Fruit fly (Drosophila melanogaster) whole organism, embryonic: ENCODE measurements around the gene HIPP1.

Experiments
- BtbVII ChIP-seq: fragments of 200-800 bp; sonication (Bioruptor generic); optimal IDR thresholded peaks from 3 replicates; lab custom pipeline; 2017; ENCODE audit warnings: missing biosample characterization, mild to moderate bottlenecking, missing genetic modification characterization
- Bteb2 ChIP-seq: fragments of 200-800 bp; sonication (Bioruptor generic); optimal IDR thresholded peaks from 2 replicates; lab custom pipeline; 2016; ENCODE audit warnings: missing biosample characterization, missing genetic modification characterization
- CG10274 ChIP-seq: fragments of 200-800 bp; sonication (Bioruptor generic); optimal IDR thresholded peaks from 3 replicates; lab custom pipeline; 2017; ENCODE audit warnings: missing biosample characterization, mild to moderate bottlenecking, missing genetic modification characterization
- CG11247 ChIP-seq: fragments of 200-800 bp; sonication (Bioruptor generic); IDR thresholded peaks from 2 replicates; pipeline ENCODE4 v1.3.6; 2022; ENCODE audit warnings: missing biosample characterization, missing genetic modification characterization
- CG11696 ChIP-seq: fragments of 200-800 bp; sonication (Bioruptor generic); IDR thresholded peaks from 2 replicates; pipeline ENCODE4 v1.3.6; 2022; ENCODE audit warnings: missing biosample characterization, missing genetic modification characterization
- CG12104 ChIP-seq: fragments of 200-800 bp; sonication (Bioruptor generic); optimal IDR thresholded peaks from 3 replicates; lab custom pipeline; 2016; ENCODE audit warnings: missing biosample characterization, missing genetic modification characterization
- CG12155 ChIP-seq: fragments of 200-800 bp; sonication (Bioruptor generic); optimal IDR thresholded peaks from 3 replicates; lab custom pipeline; 2016; ENCODE audit warnings: missing biosample characterization, missing genetic modification characterization
- CG12299 ChIP-seq: fragments of 200-800 bp; sonication (Bioruptor generic); optimal IDR thresholded peaks from 2 replicates; lab custom pipeline; 2018; ENCODE audit warnings: missing biosample characterization, mild to moderate bottlenecking, missing genetic modification characterization
- CG12769 ChIP-seq: fragments of 200-800 bp; sonication (Bioruptor generic); optimal IDR thresholded peaks from 2 replicates; lab custom pipeline; 2019; ENCODE audit warnings: missing biosample characterization, mild to moderate bottlenecking, missing genetic modification characterization, moderate library complexity
- CG12942 ChIP-seq: fragments of 200-800 bp; sonication (Bioruptor generic); optimal IDR thresholded peaks from 3 replicates; lab custom pipeline; 2016; ENCODE audit warnings: missing biosample characterization, missing genetic modification characterization
- CG13775 ChIP-seq: fragments of 200-800 bp; sonication (Bioruptor generic); optimal IDR thresholded peaks from 3 replicates; lab custom pipeline; 2017; ENCODE audit warnings: missing biosample characterization, mild to moderate bottlenecking, missing genetic modification characterization
- CG14860 ChIP-seq: fragments of 200-800 bp; sonication (Bioruptor generic); IDR thresholded peaks from 3 replicates; pipeline ENCODE4 v1.3.6; 2022; ENCODE audit warnings: missing biosample characterization, missing genetic modification characterization; ENCODE audit not compliant: partially characterized antibody
- CG1529 ChIP-seq: fragments of 200-800 bp; sonication (Bioruptor generic); optimal IDR thresholded peaks from 3 replicates; lab custom pipeline; 2018; ENCODE audit warnings: missing biosample characterization, missing genetic modification characterization
- CG2712 ChIP-seq: fragments of 200-800 bp; optimal IDR thresholded peaks from 3 replicates; lab custom pipeline; 2019; ENCODE audit warnings: missing biosample characterization, mild to moderate bottlenecking, missing genetic modification characterization, moderate library complexity
- CG31224 ChIP-seq: fragments of 200-800 bp; sonication (Bioruptor generic); IDR thresholded peaks from 2 replicates; pipeline ENCODE4 v1.3.6; 2022; ENCODE audit warnings: missing biosample characterization, missing genetic modification characterization
- CG32532 ChIP-seq: fragments of 200-800 bp; sonication (Bioruptor generic); IDR thresholded peaks from 2 replicates; pipeline ENCODE4 v1.3.6; 2022; ENCODE audit warnings: missing biosample characterization, missing genetic modification characterization
- CG3726 ChIP-seq: fragments of 200-800 bp; sonication (Bioruptor generic); IDR thresholded peaks from 3 replicates; pipeline ENCODE4, ENCODE4 v1.3.6; 2022; ENCODE audit warnings: missing biosample characterization, missing genetic modification characterization
- CG4730 ChIP-seq: fragments of 200-800 bp; sonication (Bioruptor generic); IDR thresholded peaks from 2 replicates; pipeline ENCODE4 v1.3.6; 2022; ENCODE audit warnings: missing biosample characterization, missing genetic modification characterization
- CG7928 ChIP-seq: fragments of 200-800 bp; sonication (Bioruptor generic); optimal IDR thresholded peaks from 2 replicates; lab custom pipeline; 2017; ENCODE audit warnings: missing biosample characterization, mild to moderate bottlenecking, missing genetic modification characterization
- CG9437 ChIP-seq: fragments of 200-800 bp; sonication (Bioruptor generic); optimal IDR thresholded peaks from 2 replicates; lab custom pipeline; 2018; ENCODE audit warnings: missing biosample characterization, mild to moderate bottlenecking, missing genetic modification characterization
- CG9797 ChIP-seq: fragments of 200-800 bp; sonication (Bioruptor generic); optimal IDR thresholded peaks from 3 replicates; lab custom pipeline; 2018; ENCODE audit warnings: missing biosample characterization, mild to moderate bottlenecking, missing genetic modification characterization
- CoRest ChIP-seq: fragments of 200-800 bp; sonication (Bioruptor generic); optimal IDR thresholded peaks from 3 replicates; lab custom pipeline; 2018; ENCODE audit warnings: missing biosample characterization, mild to moderate bottlenecking, missing genetic modification characterization, moderate library complexity
- Dek ChIP-seq: fragments of 200-800 bp; sonication (Bioruptor generic); optimal IDR thresholded peaks from 3 replicates; lab custom pipeline; 2019; ENCODE audit warnings: missing biosample characterization, mild to moderate bottlenecking, missing genetic modification characterization, moderate library complexity
- HHEX ChIP-seq: fragments of 200-800 bp; sonication (Bioruptor generic); optimal IDR thresholded peaks from 3 replicates; lab custom pipeline; 2017; ENCODE audit warnings: missing biosample characterization, mild to moderate bottlenecking, missing genetic modification characterization, missing genetic modification reagents
- Hr51 ChIP-seq, 2 experiments: fragments of 200-800 bp; sonication (Bioruptor generic); optimal IDR thresholded peaks; 2 replicates in 1 of 2; 3 replicates in 1 of 2; lab custom pipeline; 2016 to 2018; ENCODE audit warnings: missing biosample characterization in 2 of 2, missing genetic modification characterization in 2 of 2, mild to moderate bottlenecking in 1 of 2, moderate library complexity in 1 of 2
- Jarid2 ChIP-seq: fragments of 200-800 bp; sonication (Bioruptor generic); optimal IDR thresholded peaks from 3 replicates; lab custom pipeline; 2017; ENCODE audit warnings: mild to moderate bottlenecking, missing biosample characterization, missing genetic modification reagents, missing genetic modification characterization
- Nf-YC ChIP-seq: fragments of 200-800 bp; optimal IDR thresholded peaks from 3 replicates; lab custom pipeline; 2019; ENCODE audit warnings: missing biosample characterization, mild to moderate bottlenecking, missing genetic modification characterization, moderate library complexity
- Oli ChIP-seq: fragments of 200-800 bp; sonication (Bioruptor generic); optimal IDR thresholded peaks from 2 replicates; lab custom pipeline; 2018; ENCODE audit warnings: missing biosample characterization, mild to moderate bottlenecking, missing genetic modification characterization, moderate library complexity
- abd-A ChIP-seq: fragments of 200-800 bp; sonication (Bioruptor generic); optimal IDR thresholded peaks from 3 replicates; lab custom pipeline; 2019; ENCODE audit warnings: missing biosample characterization, mild to moderate bottlenecking, missing genetic modification characterization, moderate library complexity
- bab2 ChIP-seq: fragments of 200-800 bp; sonication (Bioruptor generic); optimal IDR thresholded peaks from 2 replicates; lab custom pipeline; 2016; ENCODE audit warnings: missing biosample characterization, missing genetic modification characterization
- crp ChIP-seq, 2 experiments: fragments of 200-800 bp; sonication (Bioruptor generic); optimal IDR thresholded peaks; 2 replicates in 1 of 2; 3 replicates in 1 of 2; lab custom pipeline; 2017; ENCODE audit warnings: missing biosample characterization in 2 of 2, missing genetic modification characterization in 2 of 2, mild to moderate bottlenecking in 1 of 2, moderate library complexity in 1 of 2
- da ChIP-seq: fragments of 200-800 bp; sonication (Bioruptor generic); optimal IDR thresholded peaks from 2 replicates; lab custom pipeline; 2016; ENCODE audit warnings: missing biosample characterization, missing genetic modification characterization
- dm ChIP-seq: fragments of 200-800 bp; sonication (Bioruptor generic); optimal IDR thresholded peaks from 3 replicates; lab custom pipeline; 2016; ENCODE audit warnings: missing biosample characterization, missing genetic modification characterization
- ftz-f1 ChIP-seq: fragments of 200-800 bp; sonication (Bioruptor generic); optimal IDR thresholded peaks from 2 replicates; lab custom pipeline; 2016; ENCODE audit warnings: missing biosample characterization, missing genetic modification characterization
- ham ChIP-seq: fragments of 200-800 bp; sonication (Bioruptor generic); IDR thresholded peaks from 2 replicates; pipeline ENCODE4 v1.3.6; 2022; ENCODE audit warnings: missing biosample characterization, missing genetic modification characterization
- hb ChIP-seq: fragments of 200-800 bp; sonication (Bioruptor generic); IDR thresholded peaks from 3 replicates; pipeline ENCODE4 v1.3.6; 2022; ENCODE audit warnings: missing biosample characterization, missing genetic modification characterization; ENCODE audit not compliant: partially characterized antibody
- ind ChIP-seq: fragments of 200-800 bp; sonication (Bioruptor generic); optimal IDR thresholded peaks from 3 replicates; lab custom pipeline; 2016; ENCODE audit warnings: missing biosample characterization, missing genetic modification characterization
- inv ChIP-seq: fragments of 200-800 bp; sonication (Bioruptor generic); IDR thresholded peaks from 2 replicates; pipeline ENCODE4 v1.3.6; 2022; ENCODE audit warnings: missing biosample characterization, missing genetic modification characterization; ENCODE audit not compliant: partially characterized antibody
- jumu ChIP-seq: fragments of 200-800 bp; sonication (Bioruptor generic); optimal IDR thresholded peaks from 3 replicates; lab custom pipeline; 2016; ENCODE audit warnings: missing biosample characterization, missing genetic modification characterization
- lmd ChIP-seq: fragments of 200-800 bp; sonication (Bioruptor generic); IDR thresholded peaks from 2 replicates; pipeline ENCODE4 v1.3.6; 2022; ENCODE audit warnings: missing biosample characterization, missing genetic modification characterization
- nau ChIP-seq: fragments of 200-800 bp; sonication (Bioruptor generic); optimal IDR thresholded peaks from 3 replicates; lab custom pipeline; 2017; ENCODE audit warnings: missing biosample characterization, mild to moderate bottlenecking, missing genetic modification characterization, missing genetic modification reagents
- pzg ChIP-seq: fragments of 200-800 bp; sonication (Bioruptor generic); optimal IDR thresholded peaks from 3 replicates; lab custom pipeline; 2018; ENCODE audit warnings: missing biosample characterization, mild to moderate bottlenecking, missing genetic modification characterization, moderate library complexity
- sim ChIP-seq: fragments of 200-800 bp; sonication (Bioruptor generic); IDR thresholded peaks from 2 replicates; pipeline ENCODE4 v1.3.6; 2022; ENCODE audit warnings: missing biosample characterization, missing genetic modification characterization
- tna ChIP-seq: fragments of 200-800 bp; sonication (Bioruptor generic); IDR thresholded peaks from 2 replicates; pipeline ENCODE4 v1.3.6; 2022; ENCODE audit warnings: missing biosample characterization, missing genetic modification characterization; ENCODE audit not compliant: partially characterized antibody
- tup ChIP-seq: fragments of 200-800 bp; sonication (Bioruptor generic); optimal IDR thresholded peaks from 2 replicates; lab custom pipeline; 2016; ENCODE audit warnings: missing biosample characterization, mild to moderate bottlenecking, missing genetic modification characterization, moderate library complexity
- unpg ChIP-seq: fragments of 200-800 bp; sonication (Bioruptor generic); optimal IDR thresholded peaks from 3 replicates; lab custom pipeline; 2018; ENCODE audit warnings: missing biosample characterization, mild to moderate bottlenecking, missing genetic modification characterization, moderate library complexity
- z ChIP-seq: fragments of 200-800 bp; sonication (Bioruptor generic); IDR thresholded peaks from 3 replicates; pipeline ENCODE4 v1.3.6; 2022; ENCODE audit warnings: missing biosample characterization, missing genetic modification characterization
- zen ChIP-seq: fragments of 200-800 bp; sonication (Bioruptor generic); optimal IDR thresholded peaks from 3 replicates; lab custom pipeline; 2018; ENCODE audit warnings: missing biosample characterization, mild to moderate bottlenecking, missing genetic modification characterization, moderate library complexity

HIPP1 gene

dm6 chr3L:20777496-20777895 lies 32.0 kb upstream of the HIPP1 start (continued):
- TF ChIP-seq CG11247, result no peak
- no peak for TF ChIP-seq CG10274 (GFP tag; lab: Kevin White, UChicago)
- no peak for TF ChIP-seq CG3726 (GFP tag; lab: Robert Waterston, UW)
- TF ChIP-seq pzg (GFP tag; lab: Kevin White, UChicago), result no peak
- TF ChIP-seq CG11696 (GFP tag; lab: Robert Waterston, UW), result no peak
- no peak for TF ChIP-seq CG12299 (tag; lab: Kevin White, UChicago)
- no peak for TF ChIP-seq tna
- TF ChIP-seq CG31224 (GFP tag; lab: Robert Waterston, UW), result no peak
- no peak for TF ChIP-seq CG9437 (GFP tag; lab: Kevin White, UChicago)
- no peak for TF ChIP-seq CG12104 (GFP tag; lab: Kevin White, UChicago)
- no peak for TF ChIP-seq abd-A (tag; lab: Kevin White, UChicago)
- TF ChIP-seq CG13775 (GFP tag; lab: Kevin White, UChicago), result no peak
- TF ChIP-seq dm (GFP tag; lab: Kevin White, UChicago), result no peak
- TF ChIP-seq HHEX (GFP tag; lab: Kevin White, UChicago), result no peak
- TF ChIP-seq z (GFP tag; lab: Robert Waterston, UW), result no peak
- TF ChIP-seq CG9797 (GFP tag; lab: Kevin White, UChicago), result no peak
- TF ChIP-seq Bteb2 (GFP tag; lab: Kevin White, UChicago), result no peak
- no peak for TF ChIP-seq tup (GFP tag; lab: Kevin White, UChicago)
- no peak for TF ChIP-seq CG12769 (tag; lab: Kevin White, UChicago)
- no peak for TF ChIP-seq Hr51 (GFP tag; optimal IDR thresholded peaks at IDR 0.05; lab: Kevin White, UChicago)

- TF ChIP-seq hb (GFP tag; lab: Robert Waterston, UW) (no peak), ind (GFP tag; lab: Kevin White, UChicago) (peak; percentile 81), CG12104 (GFP tag; lab: Kevin White, UChicago) (peak; percentile 42), sim (GFP tag; lab: Robert Waterston, UW) (no peak), ham (GFP tag; lab: Robert Waterston, UW) (no peak), CG1529 (GFP tag; lab: Kevin White, UChicago) (peak; percentile 23), CG12155 (GFP tag; lab: Kevin White, UChicago) (peak; percentile 74), CoRest (tag; lab: Kevin White, UChicago) (peak; percentile 79), nau (GFP tag; lab: Kevin White, UChicago) (no peak), zen (tag; lab: Kevin White, UChicago) (peak; percentile 49), CG32532 (peak; percentile 82), jumu (GFP tag; lab: Kevin White, UChicago) (peak; percentile 69), CG2712 (tag; lab: Kevin White, UChicago) (peak; percentile 68), CG4730 (GFP tag; lab: Robert Waterston, UW) (peak; percentile 67), BtbVII (GFP tag; lab: Kevin White, UChicago) (no peak), Oli (tag; lab: Kevin White, UChicago) (peak; percentile 59), lmd (GFP tag; lab: Robert Waterston, UW) (peak; percentile 80), ftz-f1 (GFP tag; lab: Kevin White, UChicago) (no peak), unpg (GFP tag; lab: Kevin White, UChicago) (peak; percentile 62), bab2 (GFP tag; lab: Kevin White, UChicago) (peak; percentile 82), Jarid2 (GFP tag; lab: Kevin White, UChicago) (no peak), Dek (tag; lab: Kevin White, UChicago) (no peak), CG12942 (GFP tag; lab: Kevin White, UChicago) (peak; percentile 65), crp (GFP tag; optimal IDR thresholded peaks at IDR 0.05; lab: Kevin White, UChicago) (peak in 1 of 2 experiments; percentile 27), Nf-YC (tag; lab: Kevin White, UChicago) (peak; percentile 47), inv (no peak), CG7928 (GFP tag; lab: Kevin White, UChicago) (no peak), da (GFP tag; lab: Kevin White, UChicago) (peak; percentile 42), CG14860 (GFP tag; lab: Robert Waterston, UW) (no peak)
Observed at dm6 chr3L:20778224-20779063, 31.0 kb upstream of the HIPP1 start, which contains the start of the genes Pex16 and Pex14. Gene Pex16 (minus strand): TSS chr3L:20778264. Gene Pex14 (plus strand): TSS chr3L:20778799.
